Worm (Caenorhabditis elegans) whole organism, L2 larva: ENCODE measurements around the gene prp-38.

Experiments used
- ama-1 ChIP-seq: fragments of 150-350 bp; optimal IDR thresholded peaks from 2 replicates; lab custom pipeline; 2018; ENCODE audit warnings: inconsistent platforms
- blmp-1 ChIP-seq: sonication (generic microtip); optimal IDR thresholded peaks from 2 replicates; lab custom pipeline; 2017; ENCODE audit warnings: missing genetic modification characterization, mild to moderate bottlenecking, missing compliant biosample characterization, antibody characterized with exemption, moderate library complexity; ENCODE audit not compliant: insufficient read depth
- ceh-82 ChIP-seq: fragments of 150-350 bp; optimal IDR thresholded peaks from 2 replicates; lab custom pipeline; 2014; ENCODE audit warnings: missing biosample characterization, missing genetic modification characterization
- elt-3 ChIP-seq: sonication (generic microtip); optimal IDR thresholded peaks from 2 replicates; lab custom pipeline; 2017; ENCODE audit warnings: missing biosample characterization, missing genetic modification characterization
- lin-13 ChIP-seq: fragments of 150-350 bp; optimal IDR thresholded peaks from 2 replicates; lab custom pipeline; 2014; ENCODE audit warnings: missing biosample characterization, missing genetic modification reagents, missing genetic modification characterization
- nhr-23 ChIP-seq: fragments of 150-350 bp; optimal IDR thresholded peaks from 2 replicates; lab custom pipeline; 2014; ENCODE audit warnings: missing biosample characterization, missing genetic modification reagents, missing genetic modification characterization
- nhr-237 ChIP-seq: fragments of 150-350 bp; optimal IDR thresholded peaks from 2 replicates; lab custom pipeline; 2014; ENCODE audit warnings: missing biosample characterization, missing genetic modification characterization
- nhr-6 ChIP-seq: fragments of 150-350 bp; optimal IDR thresholded peaks from 2 replicates; lab custom pipeline; 2014; ENCODE audit warnings: missing biosample characterization, missing genetic modification characterization
- sma-9 ChIP-seq, 2 experiments: fragments of 150-350 bp in 1 of 2; sonication (generic microtip) in 1 of 2; optimal IDR thresholded peaks; 2 replicates each; lab custom pipeline; 2014 to 2016; ENCODE audit warnings: missing genetic modification characterization in 2 of 2, mild to moderate bottlenecking in 1 of 2, missing biosample characterization in 1 of 2, missing compliant biosample characterization in 1 of 2, missing genetic modification reagents in 1 of 2, moderate library complexity in 1 of 2
- snpc-4 ChIP-seq: fragments of 150-350 bp; optimal IDR thresholded peaks from 2 replicates; lab custom pipeline; 2014; ENCODE audit warnings: missing biosample characterization, missing genetic modification characterization
- unc-39 ChIP-seq: fragments of 150-350 bp; optimal IDR thresholded peaks from 2 replicates; lab custom pipeline; 2014; ENCODE audit warnings: missing biosample characterization, missing genetic modification characterization
- ztf-11 ChIP-seq: sonication (generic microtip); optimal IDR thresholded peaks from 2 replicates; lab custom pipeline; 2017; ENCODE audit warnings: missing biosample characterization, missing genetic modification characterization
- ztf-4 ChIP-seq: fragments of 150-350 bp; optimal IDR thresholded peaks from 2 replicates; lab custom pipeline; 2014; ENCODE audit warnings: missing biosample characterization, missing genetic modification characterization

- no peak for TF ChIP-seq ztf-11
- no peak for TF ChIP-seq ceh-82 (tag; lab: Kevin White, UChicago)
- no peak for TF ChIP-seq elt-3 (tag; lab: Kevin White, UChicago)
- TF ChIP-seq lin-13 (GFP tag; lab: Kevin White, UChicago) = no peak
- no peak for TF ChIP-seq nhr-237 (tag; lab: Kevin White, UChicago)
- no peak for TF ChIP-seq blmp-1 (tag; lab: Kevin White, UChicago)
- no peak for TF ChIP-seq nhr-23
- TF ChIP-seq snpc-4 = no peak
- TF ChIP-seq ama-1 (lab: Kevin White, UChicago) = no peak
- no peak for TF ChIP-seq sma-9 (GFP tag; optimal IDR thresholded peaks at IDR 0.05; lab: Kevin White, UChicago)
- no peak for TF ChIP-seq sma-9 (tag; optimal IDR thresholded peaks at IDR 0.05; lab: Kevin White, UChicago)
- TF ChIP-seq nhr-6 (tag; lab: Kevin White, UChicago) = no peak
- TF ChIP-seq unc-39 (tag; lab: Kevin White, UChicago) = no peak
- no peak for TF ChIP-seq ztf-4 (tag; lab: Kevin White, UChicago)
These were observed 41.8 kb downstream of the prp-38 start, which contains the start of gene ocr-1 for ce11 chrV:10764066-10764465.
